Worm (Caenorhabditis elegans): ENCODE results near the gene C04E12.4.
"Not testable (repeated sequence)": the region's sequence is repeated elsewhere in the genome, so short reads cannot be mapped to it uniquely, and the experiment has no call there.

The C04E12.4 gene

DNA sequence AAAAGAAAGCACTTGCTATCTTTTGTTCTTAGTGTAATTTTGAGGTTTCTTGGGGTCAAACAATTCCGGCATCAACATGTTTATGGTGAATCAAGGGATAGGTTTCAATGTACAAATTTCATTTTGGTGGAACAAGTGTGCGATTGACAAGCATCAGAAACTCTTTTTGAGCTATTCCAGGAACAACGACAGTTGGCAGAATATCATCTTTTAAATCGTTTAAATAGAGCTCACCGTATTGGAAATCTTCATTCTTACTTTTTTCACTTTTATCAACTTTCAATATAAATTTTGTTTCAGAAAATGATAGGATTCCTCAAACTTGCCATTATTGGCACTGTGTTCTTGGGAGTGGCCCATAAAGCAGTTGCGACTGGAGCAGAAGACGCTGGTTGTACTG, 37.4 kb downstream of the C04E12.4 start, which contains the start of gene T20D4.10:
Gene T20D4.10 (plus strand): TSS at position 301 of the 400 bp plus-strand sequence.
- TF ChIP-seq ets-7 (tag; optimal IDR thresholded peaks at IDR 0.05); F13C5.2 (tag; optimal IDR thresholded peaks at IDR 0.05); scrt-1 (GFP tag; IDR thresholded peaks at IDR 0.05): not testable (repeated sequence)

DNA sequence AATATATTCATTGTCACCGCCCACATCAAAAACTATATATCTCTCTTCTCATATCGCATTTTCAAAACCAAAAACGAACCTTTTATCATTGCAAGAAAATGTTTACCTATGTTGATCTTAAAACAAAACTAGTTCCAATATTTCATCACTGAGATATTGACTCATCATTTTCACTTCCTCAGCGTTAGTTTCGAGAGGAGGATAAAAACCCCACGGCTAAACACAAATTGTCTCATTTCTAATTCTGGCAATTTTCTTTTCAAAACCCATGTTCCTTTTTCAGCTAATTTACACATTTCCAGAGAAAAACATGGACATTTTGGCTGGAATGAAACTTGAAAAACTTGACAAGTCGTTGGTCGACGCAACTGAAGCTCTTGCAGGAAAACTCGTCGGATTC, 46.0 kb downstream of the C04E12.4 start, which contains the start of gene T20D4.7:
Gene T20D4.7 (plus strand): TSS at position 301 of the 400 bp plus-strand sequence.
- TF ChIP-seq pes-1 (GFP tag; IDR thresholded peaks at IDR 0.05) (no peak), ets-7 (tag; optimal IDR thresholded peaks at IDR 0.05) (no peak), tra-4 (tag; optimal IDR thresholded peaks at IDR 0.05) (no peak), aly-1 (tag; optimal IDR thresholded peaks at IDR 0.05) (no peak), ceh-13 (GFP tag; optimal IDR thresholded peaks at IDR 0.05) (no peak), ama-1 (optimal IDR thresholded peaks at IDR 0.05) (no peak), ceh-36 (tag; optimal IDR thresholded peaks at IDR 0.05) (no peak), hmg-4 (GFP tag; optimal IDR thresholded peaks at IDR 0.05) (no peak), B0310.2 (tag; optimal IDR thresholded peaks at IDR 0.05) (no peak)

DNA sequence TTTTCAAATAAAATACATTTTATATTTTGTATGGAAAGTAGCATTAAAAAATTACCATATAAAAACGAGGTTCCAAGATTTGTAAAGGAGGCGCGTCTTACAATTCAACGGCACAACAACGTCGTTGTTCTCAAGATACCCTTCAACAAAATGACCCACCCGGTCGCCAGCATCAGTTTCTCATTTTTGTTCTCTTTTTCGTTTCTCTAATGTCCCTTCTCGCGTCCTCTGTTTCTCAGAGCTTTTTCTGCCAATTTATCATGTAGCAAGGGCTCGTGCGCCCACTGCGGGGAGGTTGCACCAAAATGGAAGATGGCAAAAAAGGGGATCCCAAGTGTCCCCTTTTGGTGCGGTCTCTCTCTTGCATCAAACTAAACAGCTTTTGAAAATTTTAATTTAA, 46.9 kb downstream of the C04E12.4 start:
- TF ChIP-seq F13C5.2 (tag; optimal IDR thresholded peaks at IDR 0.05) (no peak), hmg-4 (GFP tag; optimal IDR thresholded peaks at IDR 0.05) (no peak), tbx-11 (GFP tag; IDR thresholded peaks at IDR 0.05) (no peak), hmbx-1 (tag; optimal IDR thresholded peaks at IDR 0.05) (no peak), ceh-36 (tag; optimal IDR thresholded peaks at IDR 0.05) (no peak), scrt-1 (GFP tag; IDR thresholded peaks at IDR 0.05) (no peak), ama-1 (optimal IDR thresholded peaks at IDR 0.05) (no peak), tbx-37 (GFP tag; conservative IDR thresholded peaks at IDR 0.05) (no peak), aly-1 (tag; optimal IDR thresholded peaks at IDR 0.05) (no peak), sea-1 (GFP tag; conservative IDR thresholded peaks at IDR 0.05) (no peak), hnd-1 (tag; optimal IDR thresholded peaks at IDR 0.05) (no peak)

DNA sequence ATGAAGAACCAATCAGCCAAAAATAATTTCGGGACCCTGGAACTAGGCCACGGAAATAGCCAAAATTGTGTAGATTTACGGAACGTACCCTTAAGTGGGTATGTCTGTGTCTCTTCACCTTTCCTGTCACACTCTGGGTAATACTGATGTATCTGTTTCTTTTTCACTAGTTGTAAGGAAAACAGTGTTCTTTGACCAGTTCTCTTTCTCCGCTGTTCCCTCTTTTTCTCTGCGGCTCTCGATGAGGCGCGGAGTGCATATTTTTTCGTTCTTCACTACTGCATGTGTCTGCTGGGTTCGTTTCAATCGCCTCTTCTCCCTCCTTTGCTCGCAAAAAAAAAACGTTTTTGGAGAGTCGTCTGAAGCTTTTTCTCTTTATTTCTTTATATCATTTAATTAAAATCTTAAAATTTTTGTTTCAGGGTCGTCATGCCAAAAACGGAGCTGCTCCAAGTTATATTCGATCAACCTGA, 47.6 kb downstream of the C04E12.4 start, which contains the start of gene arrd-22:
Gene arrd-22 (plus strand): TSS at position 423 of the 473 bp plus-strand sequence.
- TF ChIP-seq tbx-11 (GFP tag; IDR thresholded peaks at IDR 0.05) (no peak), tra-4 (tag; optimal IDR thresholded peaks at IDR 0.05) (no peak), F13C5.2 (tag; optimal IDR thresholded peaks at IDR 0.05) (no peak)

DNA sequence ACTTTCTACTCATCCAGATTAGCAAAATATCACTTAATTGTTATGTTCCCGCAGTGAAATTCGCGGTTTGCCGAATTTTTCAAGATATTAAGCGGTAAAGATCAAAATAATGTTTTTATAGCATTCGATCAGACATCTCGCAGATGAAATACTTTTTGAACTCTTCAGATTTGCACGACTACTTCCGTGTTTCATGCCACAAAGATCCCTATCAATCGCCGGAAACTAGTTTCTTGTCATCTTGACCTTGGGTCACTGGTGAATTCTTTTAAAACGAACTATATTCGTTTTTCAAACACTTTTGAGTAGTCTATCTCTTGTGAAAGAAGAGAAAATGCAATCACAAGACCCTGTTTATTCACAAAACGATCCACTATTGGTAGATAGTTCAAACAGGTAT, 50.4 kb downstream of the C04E12.4 start, which contains the start of gene txt-11:
Gene txt-11 (plus strand): TSS at position 301 of the 400 bp plus-strand sequence.
- TF ChIP-seq ama-1 (optimal IDR thresholded peaks at IDR 0.05) (no peak), F13C5.2 (tag; optimal IDR thresholded peaks at IDR 0.05) (no peak), sea-1 (GFP tag; conservative IDR thresholded peaks at IDR 0.05) (no peak), tra-4 (tag; optimal IDR thresholded peaks at IDR 0.05) (no peak), hnd-1 (tag; optimal IDR thresholded peaks at IDR 0.05) (no peak), ets-7 (tag; optimal IDR thresholded peaks at IDR 0.05) (no peak), ceh-13 (GFP tag; optimal IDR thresholded peaks at IDR 0.05) (no peak), tbx-37 (GFP tag; conservative IDR thresholded peaks at IDR 0.05) (no peak), tbx-11 (GFP tag; IDR thresholded peaks at IDR 0.05) (no peak), flt-1 (GFP tag; IDR thresholded peaks at IDR 0.05) (no peak), pes-1 (GFP tag; IDR thresholded peaks at IDR 0.05) (no peak), hmbx-1 (tag; optimal IDR thresholded peaks at IDR 0.05) (no peak)

DNA sequence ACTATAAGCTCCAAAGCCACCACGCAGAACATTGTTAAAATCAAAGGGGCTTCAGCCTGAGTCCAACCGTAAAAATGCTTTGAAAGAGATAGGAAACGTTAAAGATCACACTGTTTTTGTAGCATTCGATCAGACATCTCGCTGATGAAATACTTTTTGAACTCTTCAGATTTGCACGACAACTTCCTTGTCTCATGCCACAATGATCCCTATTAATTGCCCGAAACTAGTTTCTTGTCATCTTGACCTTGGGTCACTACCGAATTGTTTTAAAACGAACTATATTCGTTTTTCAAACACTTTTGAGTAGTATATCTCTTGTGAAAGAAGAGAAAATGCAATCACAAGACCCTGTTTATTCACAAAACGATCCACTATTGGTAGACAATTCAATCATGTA, 55.4 kb downstream of the C04E12.4 start, which contains the start of gene T20D4.3:
Gene T20D4.3 (plus strand): TSS at position 301 of the 400 bp plus-strand sequence.
- no peak for TF ChIP-seq hmbx-1 (tag; optimal IDR thresholded peaks at IDR 0.05)
- no peak for TF ChIP-seq tbx-11 (GFP tag; IDR thresholded peaks at IDR 0.05)
- no peak for TF ChIP-seq scrt-1 (GFP tag; IDR thresholded peaks at IDR 0.05)
- TF ChIP-seq F13C5.2 (tag; optimal IDR thresholded peaks at IDR 0.05): no peak
- no peak for TF ChIP-seq ceh-13 (GFP tag; optimal IDR thresholded peaks at IDR 0.05)
- TF ChIP-seq ama-1 (optimal IDR thresholded peaks at IDR 0.05): no peak
- TF ChIP-seq hmg-4 (GFP tag; optimal IDR thresholded peaks at IDR 0.05): no peak
- no peak for TF ChIP-seq tbx-37 (GFP tag; conservative IDR thresholded peaks at IDR 0.05)
- TF ChIP-seq B0310.2 (tag; optimal IDR thresholded peaks at IDR 0.05): no peak
- no peak for TF ChIP-seq sea-1 (GFP tag; conservative IDR thresholded peaks at IDR 0.05)
